Worm (Caenorhabditis elegans): ENCODE data around the gene T19C4.5.

The T19C4.5 gene

ce11 chrV:11123817-11124337 is 48.1 kb upstream of the T19C4.5 start, which contains the start of the genes atp-5 and lmtr-3 (continued):
- TF ChIP-seq hlh-4 (tag; optimal IDR thresholded peaks at IDR 0.05) = no peak
- peak; percentile 70 for TF ChIP-seq skn-1 (tag; optimal IDR thresholded peaks at IDR 0.05)
- peak; percentile 75 for TF ChIP-seq mep-1 (tag; optimal IDR thresholded peaks at IDR 0.05)
- TF ChIP-seq lin-13 (GFP tag; optimal IDR thresholded peaks at IDR 0.05) = peak; percentile 59
- peak in 1 of 6 experiments; percentile 68 for TF ChIP-seq elt-3 (tag; optimal IDR thresholded peaks at IDR 0.05)
- no peak for TF ChIP-seq nhr-28 (tag; optimal IDR thresholded peaks at IDR 0.05)
- no peak for TF ChIP-seq fos-1 (tag; optimal IDR thresholded peaks at IDR 0.05)
- TF ChIP-seq nhr-11 (tag; optimal IDR thresholded peaks at IDR 0.05) = no peak
- no peak for TF ChIP-seq mef-2 (tag; optimal IDR thresholded peaks at IDR 0.05)
- TF ChIP-seq unc-98 (GFP tag; IDR thresholded peaks at IDR 0.05) = peak; percentile 52
- peak; percentile 83 for TF ChIP-seq nhr-90 (tag; optimal IDR thresholded peaks at IDR 0.05; ENCODE audit: poor library complexity)
- peak; percentile 70; the same call in 1 of the 2 replicates for TF ChIP-seq mab-9 (GFP tag; IDR thresholded peaks at IDR 0.05)
- TF ChIP-seq F16B12.6 (tag; optimal IDR thresholded peaks at IDR 0.05) = no peak
- no peak for TF ChIP-seq nhr-12 (tag; optimal IDR thresholded peaks at IDR 0.05)
- TF ChIP-seq nhr-76 (tag; optimal IDR thresholded peaks at IDR 0.05) = no peak
- peak; percentile 82 for TF ChIP-seq snu-23 (GFP tag; optimal IDR thresholded peaks at IDR 0.05)
- TF ChIP-seq unc-130 (tag; optimal IDR thresholded peaks at IDR 0.05) = peak; percentile 62
- TF ChIP-seq lin-35 (GFP tag; optimal IDR thresholded peaks at IDR 0.05) = peak; percentile 70 to 80
- peak; percentile 32 for TF ChIP-seq C04F5.9 (tag; optimal IDR thresholded peaks at IDR 0.05)
- peak; percentile 88 for TF ChIP-seq nhr-85 (tag)
- peak; percentile 98 for TF ChIP-seq rnt-1 (tag; optimal IDR thresholded peaks at IDR 0.05)
- TF ChIP-seq fkh-8 (tag; optimal IDR thresholded peaks at IDR 0.05) = peak; percentile 85
- peak; percentile 1 for TF ChIP-seq pag-3 (tag; optimal IDR thresholded peaks at IDR 0.05; ENCODE audit: borderline replicate concordance, insufficient read depth)
- no peak for TF ChIP-seq zip-4 (GFP tag; optimal IDR thresholded peaks at IDR 0.05)
- TF ChIP-seq pqm-1 (tag; optimal IDR thresholded peaks at IDR 0.05) = no peak
- peak; percentile 73 for TF ChIP-seq C16A3.4 (tag; optimal IDR thresholded peaks at IDR 0.05)
- TF ChIP-seq snpc-4 (tag; optimal IDR thresholded peaks at IDR 0.05) = peak; percentile 63
- TF ChIP-seq nhr-19 (GFP tag; conservative IDR thresholded peaks at IDR 0.05) = peak; percentile 75
- TF ChIP-seq nhr-237 (tag; optimal IDR thresholded peaks at IDR 0.05) = no peak
- TF ChIP-seq ztf-11 (tag; optimal IDR thresholded peaks at IDR 0.05) = peak in 1 of 2 experiments; percentile 81
- no peak for TF ChIP-seq aha-1 (tag; optimal IDR thresholded peaks at IDR 0.05)
- no peak for TF ChIP-seq ceh-88 (GFP tag; IDR thresholded peaks at IDR 0.05)
- peak; percentile 53 for TF ChIP-seq sox-4 (tag; optimal IDR thresholded peaks at IDR 0.05)
- TF ChIP-seq ztf-4 (tag; optimal IDR thresholded peaks at IDR 0.05) = no peak
- peak; percentile 66 for TF ChIP-seq swsn-7 (tag; optimal IDR thresholded peaks at IDR 0.05)
- TF ChIP-seq unc-62 (GFP tag; optimal IDR thresholded peaks at IDR 0.05) = no peak
- peak; percentile 64 for TF ChIP-seq lin-15B (tag; optimal IDR thresholded peaks at IDR 0.05)
- TF ChIP-seq lin-14 (GFP tag; optimal IDR thresholded peaks at IDR 0.05) = peak; percentile 90
- peak; percentile 79 for TF ChIP-seq irx-1 (tag; optimal IDR thresholded peaks at IDR 0.05)
- TF ChIP-seq nhr-47 (tag; optimal IDR thresholded peaks at IDR 0.05) = peak; percentile 81
- peak; percentile 54 for TF ChIP-seq jun-1 (tag; optimal IDR thresholded peaks at IDR 0.05)
- no peak for TF ChIP-seq alr-1 (tag; optimal IDR thresholded peaks at IDR 0.05; ENCODE audit: borderline replicate concordance)
- peak; percentile 16 for TF ChIP-seq nhr-77 (tag; optimal IDR thresholded peaks at IDR 0.05)
- peak; percentile 39 for TF ChIP-seq blmp-1 (tag; optimal IDR thresholded peaks at IDR 0.05)
- no peak for TF ChIP-seq unc-30 (tag; optimal IDR thresholded peaks at IDR 0.05)
- TF ChIP-seq lin-39 (tag; optimal IDR thresholded peaks at IDR 0.05) = peak; percentile 19
- TF ChIP-seq efl-3 (GFP tag; optimal IDR thresholded peaks at IDR 0.05) = no peak
- peak; percentile 80 for TF ChIP-seq tbx-2 (tag; optimal IDR thresholded peaks at IDR 0.05)
- TF ChIP-seq sup-37 (GFP tag; optimal IDR thresholded peaks at IDR 0.05) = no peak
- peak; percentile 93 for TF ChIP-seq lir-3 (tag; optimal IDR thresholded peaks at IDR 0.05; ENCODE audit: poor library complexity)
- TF ChIP-seq grh-1 (GFP tag; IDR thresholded peaks at IDR 0.05) = no peak
- no peak for TF ChIP-seq hlh-17 (GFP tag; optimal IDR thresholded peaks at IDR 0.05; ENCODE audit: borderline replicate concordance)
- TF ChIP-seq egl-13 (tag; optimal IDR thresholded peaks at IDR 0.05) = peak; percentile 58

Measured in whole organism, L1 larva.